Worm (Caenorhabditis elegans) whole organism, late embryonic: ENCODE results near the gene F47G3.3.
A peak's percentile ranks its signal among the peaks of the same experiment; 100 is the strongest.

ENCODE experiments used
- F13H6.1 ChIP-seq: sonication (generic microtip); optimal IDR thresholded peaks from 2 replicates; lab custom pipeline; 2016; ENCODE audit warnings: missing genetic modification characterization, missing compliant biosample characterization
- ahr-1 ChIP-seq: sonication (generic microtip); optimal IDR thresholded peaks from 2 replicates; lab custom pipeline; 2016; ENCODE audit warnings: missing genetic modification characterization, missing compliant biosample characterization
- ama-1 ChIP-seq: fragments of 150-350 bp; optimal IDR thresholded peaks from 2 replicates; lab custom pipeline; 2014
- ceh-2 ChIP-seq: sonication (generic microtip); optimal IDR thresholded peaks from 2 replicates; lab custom pipeline; 2016; ENCODE audit warnings: missing genotype, missing genetic modification characterization, missing compliant biosample characterization
- ceh-22 ChIP-seq: sonication (generic microtip); optimal IDR thresholded peaks from 2 replicates; lab custom pipeline; 2017; ENCODE audit warnings: missing biosample characterization, missing genetic modification characterization
- ceh-30 ChIP-seq: fragments of 150-350 bp; optimal IDR thresholded peaks from 2 replicates; lab custom pipeline; 2014; ENCODE audit warnings: missing biosample characterization, missing genetic modification characterization
- ceh-45 ChIP-seq: fragments of 200-800 bp; sonication (Bioruptor generic); IDR thresholded peaks from 2 replicates; pipeline ENCODE4 v1.3.6; 2022; ENCODE audit warnings: missing genetic modification reagents, missing genetic modification characterization, missing compliant biosample characterization
- ceh-48 ChIP-seq: sonication (generic microtip); optimal IDR thresholded peaks from 2 replicates; lab custom pipeline; 2016; ENCODE audit warnings: missing genetic modification characterization, inconsistent platforms, missing compliant biosample characterization
- ceh-9 ChIP-seq: sonication (generic microtip); optimal IDR thresholded peaks from 2 replicates; lab custom pipeline; 2016; ENCODE audit warnings: mild to moderate bottlenecking, missing genetic modification characterization, inconsistent platforms, missing compliant biosample characterization
- elt-2 ChIP-seq: sonication (generic microtip); optimal IDR thresholded peaks from 2 replicates; lab custom pipeline; 2016; ENCODE audit warnings: missing genetic modification reagents, missing genetic modification characterization, missing compliant biosample characterization
- fax-1 ChIP-seq: sonication (generic microtip); optimal IDR thresholded peaks from 2 replicates; lab custom pipeline; 2016; ENCODE audit warnings: missing genotype, missing genetic modification characterization, missing compliant biosample characterization
- gmeb-2 ChIP-seq: sonication (generic microtip); optimal IDR thresholded peaks from 2 replicates; lab custom pipeline; 2016; ENCODE audit warnings: missing genetic modification characterization, inconsistent platforms, missing compliant biosample characterization
- hlh-30 ChIP-seq: sonication (generic microtip); optimal IDR thresholded peaks from 2 replicates; lab custom pipeline; 2017; ENCODE audit warnings: antibody characterized with exemption, missing genetic modification characterization, missing compliant biosample characterization; ENCODE audit not compliant: insufficient read depth
- hlh-6 ChIP-seq: sonication (generic microtip); optimal IDR thresholded peaks from 2 replicates; lab custom pipeline; 2016; ENCODE audit warnings: missing genotype, missing genetic modification characterization, missing compliant biosample characterization
- madf-2 ChIP-seq: sonication (generic microtip); optimal IDR thresholded peaks from 2 replicates; lab custom pipeline; 2017; ENCODE audit warnings: missing genetic modification characterization, missing compliant biosample characterization
- mec-3 ChIP-seq: sonication (generic microtip); optimal IDR thresholded peaks from 2 replicates; lab custom pipeline; 2016; ENCODE audit warnings: borderline replicate concordance, missing genetic modification characterization, missing compliant biosample characterization
- nhr-11 ChIP-seq: fragments of 150-350 bp; optimal IDR thresholded peaks from 2 replicates; lab custom pipeline; 2014; ENCODE audit warnings: missing biosample characterization, missing genetic modification characterization
- pqm-1 ChIP-seq: sonication (generic microtip); optimal IDR thresholded peaks from 2 replicates; lab custom pipeline; 2016; ENCODE audit warnings: missing genetic modification characterization, missing compliant biosample characterization
- pros-1 ChIP-seq: fragments of 150-350 bp; optimal IDR thresholded peaks from 2 replicates; lab custom pipeline; 2014; ENCODE audit warnings: missing biosample characterization, missing genetic modification reagents, missing genetic modification characterization
- sox-4 ChIP-seq: sonication (generic microtip); optimal IDR thresholded peaks from 2 replicates; lab custom pipeline; 2017; ENCODE audit warnings: mild to moderate bottlenecking, missing genetic modification characterization, inconsistent platforms, missing compliant biosample characterization
- syd-9 ChIP-seq: sonication (generic microtip); optimal IDR thresholded peaks from 2 replicates; lab custom pipeline; 2016; ENCODE audit warnings: mild to moderate bottlenecking, missing genetic modification characterization, moderate library complexity, missing compliant biosample characterization
- tbx-2 ChIP-seq: sonication (generic microtip); optimal IDR thresholded peaks from 2 replicates; lab custom pipeline; 2016; ENCODE audit warnings: missing genetic modification characterization, missing compliant biosample characterization
- tbx-7 ChIP-seq: sonication (generic microtip); optimal IDR thresholded peaks from 2 replicates; lab custom pipeline; 2016; ENCODE audit warnings: missing genotype, missing genetic modification characterization, missing compliant biosample characterization
- unc-55 ChIP-seq: sonication (generic microtip); optimal IDR thresholded peaks from 2 replicates; lab custom pipeline; 2017; ENCODE audit warnings: missing biosample characterization, missing genetic modification reagents, missing genetic modification characterization

Gene F47G3.3

ce11 chrX:2425284-2425683, 49.5 kb downstream of the F47G3.3 start:
- TF ChIP-seq syd-9 (tag; lab: Kevin White, UChicago) (no peak), madf-2 (tag; lab: Kevin White, UChicago) (no peak), ceh-45 (no peak), unc-55 (GFP tag; lab: Kevin White, UChicago) (no peak), ceh-48 (tag; lab: Kevin White, UChicago) (no peak), fax-1 (tag; lab: Kevin White, UChicago) (no peak), elt-2 (tag; lab: Kevin White, UChicago) (no peak), hlh-30 (tag; lab: Kevin White, UChicago) (no peak), sox-4 (tag; lab: Kevin White, UChicago) (no peak), ceh-9 (tag; lab: Kevin White, UChicago) (no peak), ceh-22 (tag; lab: Kevin White, UChicago) (no peak)

ce11 chrX:2426932-2427331, 51.1 kb downstream of the F47G3.3 start:
- no peak for TF ChIP-seq nhr-11 (tag; lab: Kevin White, UChicago)
- no peak for TF ChIP-seq mec-3
- TF ChIP-seq unc-55 (GFP tag; lab: Kevin White, UChicago), result peak; percentile 68

DNA sequence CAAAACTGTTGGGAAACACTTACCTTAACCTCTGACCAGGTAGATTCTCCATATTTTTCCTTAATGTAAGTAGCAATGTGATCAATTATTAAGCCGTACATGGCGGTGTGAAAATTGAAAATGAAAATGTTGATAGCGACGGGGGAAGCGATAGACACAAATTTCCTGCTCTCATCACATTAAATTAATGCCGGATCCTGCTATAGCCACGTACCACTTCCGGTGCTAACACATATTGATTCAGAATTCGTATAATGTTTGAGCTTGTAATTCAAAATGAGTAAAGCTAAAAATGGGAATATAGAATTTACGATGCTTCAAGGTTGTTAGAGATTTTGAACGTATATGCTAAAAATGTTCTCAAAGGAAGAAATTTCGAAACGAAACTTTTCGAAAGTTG, 51.6 kb downstream of the F47G3.3 start, which contains the start of gene gcy-31:
TSS of gene gcy-31 (minus strand) at position 101 of the 400 bp plus-strand sequence.
- TF ChIP-seq hlh-30 (tag; lab: Kevin White, UChicago) (no peak), ceh-2 (tag; lab: Kevin White, UChicago) (no peak), hlh-6 (tag; lab: Kevin White, UChicago) (no peak), ahr-1 (tag; lab: Kevin White, UChicago) (no peak), ceh-30 (no peak), elt-2 (tag; lab: Kevin White, UChicago) (no peak), pros-1 (tag; lab: Kevin White, UChicago) (no peak), syd-9 (tag; lab: Kevin White, UChicago) (no peak), pqm-1 (tag; lab: Kevin White, UChicago) (no peak), ama-1 (lab: Kevin White, UChicago) (no peak), tbx-7 (tag; lab: Kevin White, UChicago) (no peak), gmeb-2 (tag; lab: Kevin White, UChicago) (no peak), tbx-2 (no peak), F13H6.1 (tag; lab: Kevin White, UChicago) (no peak)
- TF ChIP-seq, all 69 proteins: peak for 0
